Worm (Caenorhabditis elegans) whole organism, young adult: Measurements from ENCODE around the gene D1022.2.

ENCODE experiments used
- hmg-20 ChIP-seq: fragments of 200-800 bp; sonication (Bioruptor generic); IDR thresholded peaks from 2 replicates; pipeline ENCODE4 v1.3.6; 2022; ENCODE audit warnings: missing genetic modification reagents, missing genetic modification characterization, missing compliant biosample characterization
- unc-130 ChIP-seq: sonication (generic microtip); optimal IDR thresholded peaks from 2 replicates; lab custom pipeline; 2016; ENCODE audit warnings: missing genetic modification reagents, missing genetic modification characterization, missing compliant biosample characterization

- no peak for TF ChIP-seq hmg-20
- no peak for TF ChIP-seq unc-130 (GFP tag; lab: Kevin White, UChicago)
Measured at ce11 chrII:7420796-7421386, 38.4 kb upstream of the D1022.2 start.
